Worm (Caenorhabditis elegans) whole organism, mixed stage, embryonic: ENCODE data around the gene clc-19.

Experiments used
- unc-62 ChIP-seq: fragments of 150-350 bp; optimal IDR thresholded peaks from 2 replicates; lab custom pipeline; 2014; ENCODE audit warnings: missing biosample characterization, missing genetic modification reagents, missing genetic modification characterization
- ztf-11 ChIP-seq: fragments of 150-350 bp; optimal IDR thresholded peaks from 2 replicates; lab custom pipeline; 2014; ENCODE audit warnings: missing biosample characterization, missing genetic modification characterization

- TF ChIP-seq unc-62 (no peak), ztf-11 (tag; lab: Kevin White, UChicago) (no peak)
These were observed 38.2 kb downstream of the clc-19 start for ce11 chrIII:835208-835607.
